Worm (Caenorhabditis elegans) whole organism, late embryonic: ENCODE measurements around the gene K04G7.1.

Experiments used
- C08G9.2 ChIP-seq: sonication (generic microtip); optimal IDR thresholded peaks from 2 replicates; lab custom pipeline; 2016; ENCODE audit warnings: mild to moderate bottlenecking, missing genetic modification characterization, moderate library complexity, missing compliant biosample characterization
- K09A11.1 ChIP-seq: sonication (generic microtip); optimal IDR thresholded peaks from 2 replicates; lab custom pipeline; 2017; ENCODE audit warnings: antibody characterized with exemption, mild to moderate bottlenecking, missing genetic modification characterization, missing compliant biosample characterization; ENCODE audit not compliant: insufficient read depth
- T23F11.4 ChIP-seq: fragments of 200-800 bp; sonication (Bioruptor generic); optimal IDR thresholded peaks from 2 replicates; lab custom pipeline; 2018; ENCODE audit warnings: mild to moderate bottlenecking, missing genetic modification characterization, missing compliant biosample characterization
- ahr-1 ChIP-seq: sonication (generic microtip); optimal IDR thresholded peaks from 2 replicates; lab custom pipeline; 2016; ENCODE audit warnings: missing genetic modification characterization, missing compliant biosample characterization
- ceh-18 ChIP-seq: sonication (generic microtip); optimal IDR thresholded peaks from 2 replicates; lab custom pipeline; 2016; ENCODE audit warnings: missing genetic modification characterization, missing compliant biosample characterization
- ceh-19 ChIP-seq: fragments of 200-800 bp; sonication (Bioruptor generic); optimal IDR thresholded peaks from 2 replicates; lab custom pipeline; 2018; ENCODE audit warnings: mild to moderate bottlenecking, missing genetic modification characterization, missing compliant biosample characterization
- ceh-22 ChIP-seq: sonication (generic microtip); optimal IDR thresholded peaks from 2 replicates; lab custom pipeline; 2017; ENCODE audit warnings: missing biosample characterization, missing genetic modification characterization
- ceh-24 ChIP-seq: sonication (generic microtip); optimal IDR thresholded peaks from 2 replicates; lab custom pipeline; 2016; ENCODE audit warnings: mild to moderate bottlenecking, missing genetic modification characterization, missing compliant biosample characterization
- ceh-31 ChIP-seq: sonication (generic microtip); optimal IDR thresholded peaks from 2 replicates; lab custom pipeline; 2016; ENCODE audit warnings: missing genetic modification characterization, missing compliant biosample characterization
- ceh-34 ChIP-seq: sonication (generic microtip); optimal IDR thresholded peaks from 2 replicates; lab custom pipeline; 2016; ENCODE audit warnings: mild to moderate bottlenecking, missing genetic modification characterization, missing compliant biosample characterization
- ceh-45 ChIP-seq: fragments of 200-800 bp; sonication (Bioruptor generic); IDR thresholded peaks from 2 replicates; pipeline ENCODE4 v1.3.6; 2022; ENCODE audit warnings: missing genetic modification reagents, missing genetic modification characterization, missing compliant biosample characterization
- ceh-9 ChIP-seq: sonication (generic microtip); optimal IDR thresholded peaks from 2 replicates; lab custom pipeline; 2016; ENCODE audit warnings: mild to moderate bottlenecking, missing genetic modification characterization, inconsistent platforms, missing compliant biosample characterization
- elt-2 ChIP-seq: sonication (generic microtip); optimal IDR thresholded peaks from 2 replicates; lab custom pipeline; 2016; ENCODE audit warnings: missing genetic modification reagents, missing genetic modification characterization, missing compliant biosample characterization
- elt-4 ChIP-seq: sonication (generic microtip); optimal IDR thresholded peaks from 2 replicates; lab custom pipeline; 2016; ENCODE audit warnings: missing genetic modification characterization, missing compliant biosample characterization
- fax-1 ChIP-seq: sonication (generic microtip); optimal IDR thresholded peaks from 2 replicates; lab custom pipeline; 2016; ENCODE audit warnings: missing genotype, missing genetic modification characterization, missing compliant biosample characterization
- fkh-6 ChIP-seq: sonication (generic microtip); optimal IDR thresholded peaks from 2 replicates; lab custom pipeline; 2016; ENCODE audit warnings: missing genetic modification characterization, missing compliant biosample characterization
- hlh-13 ChIP-seq: fragments of 200-800 bp; sonication (Bioruptor generic); optimal IDR thresholded peaks from 2 replicates; lab custom pipeline; 2018; ENCODE audit warnings: mild to moderate bottlenecking, missing genetic modification characterization, missing compliant biosample characterization
- hlh-30 ChIP-seq: sonication (generic microtip); optimal IDR thresholded peaks from 2 replicates; lab custom pipeline; 2017; ENCODE audit warnings: antibody characterized with exemption, missing genetic modification characterization, missing compliant biosample characterization; ENCODE audit not compliant: insufficient read depth
- lim-6 ChIP-seq: sonication (generic microtip); optimal IDR thresholded peaks from 2 replicates; lab custom pipeline; 2016; ENCODE audit warnings: missing genetic modification characterization, missing compliant biosample characterization
- lin-11 ChIP-seq: fragments of 200-800 bp; sonication (Bioruptor generic); optimal IDR thresholded peaks from 2 replicates; lab custom pipeline; 2018; ENCODE audit warnings: mild to moderate bottlenecking, missing genetic modification characterization, missing compliant biosample characterization
- madf-2 ChIP-seq: sonication (generic microtip); optimal IDR thresholded peaks from 2 replicates; lab custom pipeline; 2017; ENCODE audit warnings: missing genetic modification characterization, missing compliant biosample characterization
- nfya-1 ChIP-seq: sonication (generic microtip); optimal IDR thresholded peaks from 2 replicates; lab custom pipeline; 2017; ENCODE audit warnings: missing genetic modification characterization, mild to moderate bottlenecking, missing compliant biosample characterization, antibody characterized with exemption, moderate library complexity
- nhr-11 ChIP-seq: fragments of 150-350 bp; optimal IDR thresholded peaks from 2 replicates; lab custom pipeline; 2014; ENCODE audit warnings: missing biosample characterization, missing genetic modification characterization
- odd-2 ChIP-seq: sonication (generic microtip); optimal IDR thresholded peaks from 2 replicates; lab custom pipeline; 2017; ENCODE audit warnings: antibody characterized with exemption, mild to moderate bottlenecking, missing genetic modification characterization, missing compliant biosample characterization
- pag-3 ChIP-seq: sonication (generic microtip); optimal IDR thresholded peaks from 2 replicates; lab custom pipeline; 2016; ENCODE audit warnings: missing compliant biosample characterization, missing genetic modification characterization, borderline replicate concordance
- pax-1 ChIP-seq: fragments of 150-350 bp; optimal IDR thresholded peaks from 2 replicates; lab custom pipeline; 2014; ENCODE audit warnings: missing biosample characterization, missing genetic modification characterization
- pha-2 ChIP-seq: sonication (generic microtip); optimal IDR thresholded peaks from 2 replicates; lab custom pipeline; 2017; ENCODE audit warnings: mild to moderate bottlenecking, missing genetic modification characterization, missing compliant biosample characterization
- pha-4 ChIP-seq: fragments of 150-350 bp; optimal IDR thresholded peaks from 2 replicates; lab custom pipeline; 2018; ENCODE audit warnings: missing biosample characterization, missing genetic modification reagents, missing genetic modification characterization
- pqm-1 ChIP-seq: sonication (generic microtip); optimal IDR thresholded peaks from 2 replicates; lab custom pipeline; 2016; ENCODE audit warnings: missing genetic modification characterization, missing compliant biosample characterization
- ref-2 ChIP-seq: sonication (generic microtip); optimal IDR thresholded peaks from 2 replicates; lab custom pipeline; 2016; ENCODE audit warnings: missing genetic modification characterization, missing compliant biosample characterization
- sdc-2 ChIP-seq: sonication (generic microtip); optimal IDR thresholded peaks from 2 replicates; lab custom pipeline; 2016; ENCODE audit warnings: missing genotype, missing genetic modification characterization, missing compliant biosample characterization
- sox-2 ChIP-seq: fragments of 200-800 bp; sonication (Bioruptor generic); IDR thresholded peaks from 2 replicates; pipeline ENCODE4 v1.3.6; 2022; ENCODE audit warnings: missing genetic modification reagents, missing genetic modification characterization, missing compliant biosample characterization
- tbx-2 ChIP-seq: sonication (generic microtip); optimal IDR thresholded peaks from 2 replicates; lab custom pipeline; 2016; ENCODE audit warnings: missing genetic modification characterization, missing compliant biosample characterization
- tbx-7 ChIP-seq: sonication (generic microtip); optimal IDR thresholded peaks from 2 replicates; lab custom pipeline; 2016; ENCODE audit warnings: missing genotype, missing genetic modification characterization, missing compliant biosample characterization
- ttx-3 ChIP-seq: sonication (generic microtip); optimal IDR thresholded peaks from 2 replicates; lab custom pipeline; 2016; ENCODE audit warnings: missing genetic modification reagents, missing genetic modification characterization, missing compliant biosample characterization
- unc-42 ChIP-seq: sonication (generic microtip); optimal IDR thresholded peaks from 2 replicates; lab custom pipeline; 2016; ENCODE audit warnings: missing genotype, missing genetic modification characterization, missing compliant biosample characterization
- unc-86 ChIP-seq: sonication (generic microtip); optimal IDR thresholded peaks from 2 replicates; lab custom pipeline; 2016; ENCODE audit warnings: missing genetic modification characterization, missing compliant biosample characterization
- ztf-16 ChIP-seq: sonication (generic microtip); optimal IDR thresholded peaks from 2 replicates; lab custom pipeline; 2017; ENCODE audit warnings: missing genetic modification characterization, missing compliant biosample characterization

The K04G7.1 gene

ce11 chrIII:7203130-7203775, 40.7 kb downstream of the K04G7.1 start:
- TF ChIP-seq pag-3 (tag; lab: Kevin White, UChicago) (no peak), ceh-18 (no peak), pha-4 (tag; lab: Kevin White, UChicago) (no peak), ztf-16 (tag; lab: Kevin White, UChicago) (no peak), fax-1 (tag; lab: Kevin White, UChicago) (no peak), sox-2 (no peak), T23F11.4 (GFP tag; lab: Kevin White, UChicago) (no peak), ceh-9 (tag; lab: Kevin White, UChicago) (no peak), fkh-6 (tag; lab: Kevin White, UChicago) (no peak), C08G9.2 (tag; lab: Kevin White, UChicago) (no peak), ahr-1 (tag; lab: Kevin White, UChicago) (no peak), odd-2 (tag; lab: Kevin White, UChicago) (no peak), sdc-2 (tag; lab: Kevin White, UChicago) (no peak), elt-2 (tag; lab: Kevin White, UChicago) (no peak)

ce11 chrIII:7207903-7208497, 45.5 kb downstream of the K04G7.1 start, which contains the start of gene rpl-6:
Gene rpl-6, plus strand, starts transcription at chrIII:7208447.
- TF ChIP-seq ceh-31 (tag; lab: Kevin White, UChicago): peak; percentile 34
- no peak for TF ChIP-seq ahr-1 (tag; lab: Kevin White, UChicago)
- peak; percentile 42 for TF ChIP-seq elt-2 (tag; lab: Kevin White, UChicago)
- no peak for TF ChIP-seq unc-86 (tag; lab: Kevin White, UChicago)
- peak; percentile 23 for TF ChIP-seq tbx-2
- no peak for TF ChIP-seq hlh-13 (GFP tag; lab: Kevin White, UChicago)
- TF ChIP-seq ceh-34: peak; percentile 1
- no peak for TF ChIP-seq pqm-1 (tag; lab: Kevin White, UChicago)
- peak; percentile 4 for TF ChIP-seq pha-2 (tag; lab: Kevin White, UChicago)
- TF ChIP-seq pax-1 (tag; lab: Kevin White, UChicago): peak; percentile 57
- peak; percentile 12 for TF ChIP-seq unc-42
- TF ChIP-seq nfya-1 (tag; lab: Kevin White, UChicago): peak; percentile 93
- TF ChIP-seq, all 69 proteins: peak for 8

ce11 chrIII:7209721-7210120, 47.2 kb downstream of the K04G7.1 start, which contains the start of gene R151.2:
Gene R151.2, plus strand, starts transcription at chrIII:7209967.
- TF ChIP-seq odd-2 (tag; lab: Kevin White, UChicago) (no peak), hlh-30 (tag; lab: Kevin White, UChicago) (no peak), ceh-19 (no peak), pha-2 (tag; lab: Kevin White, UChicago) (no peak), lin-11 (tag; lab: Kevin White, UChicago) (no peak), pax-1 (tag; lab: Kevin White, UChicago) (no peak), tbx-7 (tag; lab: Kevin White, UChicago) (no peak), tbx-2 (no peak), ceh-18 (no peak), madf-2 (tag; lab: Kevin White, UChicago) (no peak), sox-2 (no peak), unc-42 (no peak), lim-6 (no peak), ceh-31 (tag; lab: Kevin White, UChicago) (no peak), ceh-45 (no peak), ttx-3 (tag; lab: Kevin White, UChicago) (no peak), nhr-11 (tag; lab: Kevin White, UChicago) (no peak), ref-2 (tag; lab: Kevin White, UChicago) (no peak)

- TF ChIP-seq ceh-24 (tag; lab: Kevin White, UChicago) (no peak), fax-1 (tag; lab: Kevin White, UChicago) (no peak), pha-2 (tag; lab: Kevin White, UChicago) (no peak), K09A11.1 (tag; lab: Kevin White, UChicago) (no peak), unc-86 (tag; lab: Kevin White, UChicago) (no peak), ceh-22 (no peak), elt-4 (tag; lab: Kevin White, UChicago) (no peak), pax-1 (tag; lab: Kevin White, UChicago) (no peak)
- TF ChIP-seq, all 69 proteins: peak for 0
These were observed 48.0 kb downstream of the K04G7.1 start for ce11 chrIII:7210486-7210885.
